Worm (Caenorhabditis elegans): Measurements from ENCODE around the gene R07G3.8.

Gene R07G3.8

ce11 chrII:7605306-7605705, 15.0 kb downstream of the R07G3.8 start, which contains the start of gene osm-8:
Gene osm-8 (minus strand): TSS chrII:7605406.
- TF ChIP-seq K02D7.2 (tag; optimal IDR thresholded peaks at IDR 0.05) (no peak), unc-3 (GFP tag; conservative IDR thresholded peaks at IDR 0.05) (no peak), unc-3 (tag; optimal IDR thresholded peaks at IDR 0.05) (no peak), sox-4 (tag; optimal IDR thresholded peaks at IDR 0.05) (no peak), hlh-8 (tag; optimal IDR thresholded peaks at IDR 0.05) (no peak), nhr-11 (tag; optimal IDR thresholded peaks at IDR 0.05) (no peak), ceh-45 (GFP tag; IDR thresholded peaks at IDR 0.05) (no peak), ceh-34 (tag; optimal IDR thresholded peaks at IDR 0.05) (no peak), C08G9.2 (tag; optimal IDR thresholded peaks at IDR 0.05) (no peak), unc-55 (GFP tag; optimal IDR thresholded peaks at IDR 0.05) (no peak), ceh-48 (tag; optimal IDR thresholded peaks at IDR 0.05) (no peak), hlh-6 (tag; optimal IDR thresholded peaks at IDR 0.05) (no peak), hlh-13 (GFP tag; optimal IDR thresholded peaks at IDR 0.05) (no peak)

ce11 chrII:7599357-7599756, 21.0 kb downstream of the R07G3.8 start, which contains the start of gene npp-21:
Gene npp-21 (plus strand): TSS chrII:7599657.
- TF ChIP-seq lim-6 (tag; optimal IDR thresholded peaks at IDR 0.05) (no peak), unc-86 (tag; optimal IDR thresholded peaks at IDR 0.05) (no peak)

- no peak for TF ChIP-seq ztf-16 (tag; optimal IDR thresholded peaks at IDR 0.05)
- no peak for TF ChIP-seq ceh-30 (tag; optimal IDR thresholded peaks at IDR 0.05)
- TF ChIP-seq ceh-31 (tag; optimal IDR thresholded peaks at IDR 0.05) = no peak
- TF ChIP-seq F13H6.1 (tag; optimal IDR thresholded peaks at IDR 0.05) = no peak
- TF ChIP-seq pqm-1 (tag; optimal IDR thresholded peaks at IDR 0.05) = no peak
- no peak for TF ChIP-seq T23F11.4 (GFP tag; optimal IDR thresholded peaks at IDR 0.05)
- no peak for TF ChIP-seq ttx-3 (tag; optimal IDR thresholded peaks at IDR 0.05)
- TF ChIP-seq fkh-6 (tag; optimal IDR thresholded peaks at IDR 0.05) = no peak
- no peak for TF ChIP-seq madf-2 (tag; optimal IDR thresholded peaks at IDR 0.05)
Measured at ce11 chrII:7598702-7599314, 21.5 kb downstream of the R07G3.8 start, which contains the start of gene pgam-5. Gene pgam-5 (minus strand): TSS chrII:7598752.

ce11 chrII:7594812-7595211, 25.5 kb downstream of the R07G3.8 start, which contains the start of gene syd-1:
Gene syd-1 (minus strand): TSS chrII:7594912.
- TF ChIP-seq pros-1 (tag; optimal IDR thresholded peaks at IDR 0.05) (no peak), unc-55 (GFP tag; optimal IDR thresholded peaks at IDR 0.05) (no peak), ceh-24 (tag; optimal IDR thresholded peaks at IDR 0.05) (no peak), T23F11.4 (GFP tag; optimal IDR thresholded peaks at IDR 0.05) (no peak), rnt-1 (tag; optimal IDR thresholded peaks at IDR 0.05) (no peak), ceh-48 (tag; optimal IDR thresholded peaks at IDR 0.05) (no peak), ceh-6 (GFP tag; optimal IDR thresholded peaks at IDR 0.05) (no peak), pat-9 (tag; optimal IDR thresholded peaks at IDR 0.05) (no peak)

- TF ChIP-seq unc-42 (tag; optimal IDR thresholded peaks at IDR 0.05) (peak; percentile 84), pqm-1 (tag; optimal IDR thresholded peaks at IDR 0.05) (no peak), tbx-7 (tag; optimal IDR thresholded peaks at IDR 0.05) (no peak), ahr-1 (tag; optimal IDR thresholded peaks at IDR 0.05) (no peak), odd-2 (tag; optimal IDR thresholded peaks at IDR 0.05) (no peak)
Measured at ce11 chrII:7594262-7594661, 26.1 kb downstream of the R07G3.8 start.

- TF ChIP-seq hlh-15 (tag; optimal IDR thresholded peaks at IDR 0.05) (no peak), C38D4.7 (GFP tag; optimal IDR thresholded peaks at IDR 0.05) (no peak), mec-3 (tag; optimal IDR thresholded peaks at IDR 0.05; ENCODE audit: borderline replicate concordance) (no peak), pat-9 (tag; optimal IDR thresholded peaks at IDR 0.05) (no peak), sox-2 (GFP tag; IDR thresholded peaks at IDR 0.05) (no peak), Y22D7AL.16 (tag; optimal IDR thresholded peaks at IDR 0.05) (no peak), ttx-3 (tag; optimal IDR thresholded peaks at IDR 0.05) (no peak), K09A11.1 (tag; optimal IDR thresholded peaks at IDR 0.05; ENCODE audit: insufficient read depth) (no peak), unc-42 (tag; optimal IDR thresholded peaks at IDR 0.05) (peak; percentile 28), hlh-13 (GFP tag; optimal IDR thresholded peaks at IDR 0.05) (no peak), tbx-2 (tag; optimal IDR thresholded peaks at IDR 0.05) (peak; percentile 36), fkh-10 (GFP tag; optimal IDR thresholded peaks at IDR 0.05) (no peak), ceh-9 (tag; optimal IDR thresholded peaks at IDR 0.05) (no peak), ama-1 (optimal IDR thresholded peaks at IDR 0.05) (no peak), lim-6 (tag; optimal IDR thresholded peaks at IDR 0.05) (no peak), fax-1 (tag; optimal IDR thresholded peaks at IDR 0.05) (no peak), K02D7.2 (tag; optimal IDR thresholded peaks at IDR 0.05) (no peak)
Measured at ce11 chrII:7593227-7593626, 27.1 kb downstream of the R07G3.8 start.
